Worm (Caenorhabditis elegans) whole organism, late embryonic: ENCODE data around the gene ubh-2.

Experiments
- F13H6.1 ChIP-seq: sonication (generic microtip); optimal IDR thresholded peaks from 2 replicates; lab custom pipeline; 2016; ENCODE audit warnings: missing genetic modification characterization, missing compliant biosample characterization
- ahr-1 ChIP-seq: sonication (generic microtip); optimal IDR thresholded peaks from 2 replicates; lab custom pipeline; 2016; ENCODE audit warnings: missing genetic modification characterization, missing compliant biosample characterization
- ama-1 ChIP-seq: fragments of 150-350 bp; optimal IDR thresholded peaks from 2 replicates; lab custom pipeline; 2014
- ceh-19 ChIP-seq: fragments of 200-800 bp; sonication (Bioruptor generic); optimal IDR thresholded peaks from 2 replicates; lab custom pipeline; 2018; ENCODE audit warnings: mild to moderate bottlenecking, missing genetic modification characterization, missing compliant biosample characterization
- ceh-2 ChIP-seq: sonication (generic microtip); optimal IDR thresholded peaks from 2 replicates; lab custom pipeline; 2016; ENCODE audit warnings: missing genotype, missing genetic modification characterization, missing compliant biosample characterization
- ceh-30 ChIP-seq: fragments of 150-350 bp; optimal IDR thresholded peaks from 2 replicates; lab custom pipeline; 2014; ENCODE audit warnings: missing biosample characterization, missing genetic modification characterization
- ceh-34 ChIP-seq: sonication (generic microtip); optimal IDR thresholded peaks from 2 replicates; lab custom pipeline; 2016; ENCODE audit warnings: mild to moderate bottlenecking, missing genetic modification characterization, missing compliant biosample characterization
- ceh-45 ChIP-seq: fragments of 200-800 bp; sonication (Bioruptor generic); IDR thresholded peaks from 2 replicates; pipeline ENCODE4 v1.3.6; 2022; ENCODE audit warnings: missing genetic modification reagents, missing genetic modification characterization, missing compliant biosample characterization
- ceh-9 ChIP-seq: sonication (generic microtip); optimal IDR thresholded peaks from 2 replicates; lab custom pipeline; 2016; ENCODE audit warnings: mild to moderate bottlenecking, missing genetic modification characterization, inconsistent platforms, missing compliant biosample characterization
- che-1 ChIP-seq: sonication (generic microtip); optimal IDR thresholded peaks from 2 replicates; lab custom pipeline; 2016; ENCODE audit warnings: mild to moderate bottlenecking, missing genetic modification characterization, missing compliant biosample characterization
- elt-2 ChIP-seq: sonication (generic microtip); optimal IDR thresholded peaks from 2 replicates; lab custom pipeline; 2016; ENCODE audit warnings: missing genetic modification reagents, missing genetic modification characterization, missing compliant biosample characterization
- elt-4 ChIP-seq: sonication (generic microtip); optimal IDR thresholded peaks from 2 replicates; lab custom pipeline; 2016; ENCODE audit warnings: missing genetic modification characterization, missing compliant biosample characterization
- eyg-1 ChIP-seq: sonication (generic microtip); optimal IDR thresholded peaks from 2 replicates; lab custom pipeline; 2016; ENCODE audit warnings: missing genotype, missing genetic modification characterization, missing compliant biosample characterization
- fkh-10 ChIP-seq: fragments of 150-350 bp; optimal IDR thresholded peaks from 2 replicates; lab custom pipeline; 2014; ENCODE audit warnings: missing biosample characterization, missing genetic modification reagents, missing genetic modification characterization
- fkh-6 ChIP-seq: sonication (generic microtip); optimal IDR thresholded peaks from 2 replicates; lab custom pipeline; 2016; ENCODE audit warnings: missing genetic modification characterization, missing compliant biosample characterization
- hlh-6 ChIP-seq: sonication (generic microtip); optimal IDR thresholded peaks from 2 replicates; lab custom pipeline; 2016; ENCODE audit warnings: missing genotype, missing genetic modification characterization, missing compliant biosample characterization
- hlh-8 ChIP-seq: sonication (generic microtip); optimal IDR thresholded peaks from 2 replicates; lab custom pipeline; 2016; ENCODE audit warnings: missing genotype, missing genetic modification characterization, missing compliant biosample characterization
- lim-6 ChIP-seq: sonication (generic microtip); optimal IDR thresholded peaks from 2 replicates; lab custom pipeline; 2016; ENCODE audit warnings: missing genetic modification characterization, missing compliant biosample characterization
- lin-11 ChIP-seq: fragments of 200-800 bp; sonication (Bioruptor generic); optimal IDR thresholded peaks from 2 replicates; lab custom pipeline; 2018; ENCODE audit warnings: mild to moderate bottlenecking, missing genetic modification characterization, missing compliant biosample characterization
- madf-2 ChIP-seq: sonication (generic microtip); optimal IDR thresholded peaks from 2 replicates; lab custom pipeline; 2017; ENCODE audit warnings: missing genetic modification characterization, missing compliant biosample characterization
- nhr-11 ChIP-seq: fragments of 150-350 bp; optimal IDR thresholded peaks from 2 replicates; lab custom pipeline; 2014; ENCODE audit warnings: missing biosample characterization, missing genetic modification characterization
- npax-4 ChIP-seq: sonication (generic microtip); optimal IDR thresholded peaks from 2 replicates; lab custom pipeline; 2016; ENCODE audit warnings: missing genetic modification characterization, missing compliant biosample characterization
- pag-3 ChIP-seq: sonication (generic microtip); optimal IDR thresholded peaks from 2 replicates; lab custom pipeline; 2016; ENCODE audit warnings: missing compliant biosample characterization, missing genetic modification characterization, borderline replicate concordance
- pat-9 ChIP-seq: fragments of 200-800 bp; sonication (Bioruptor generic); optimal IDR thresholded peaks from 2 replicates; lab custom pipeline; 2018; ENCODE audit warnings: mild to moderate bottlenecking, missing genetic modification characterization, moderate library complexity, missing compliant biosample characterization
- pha-2 ChIP-seq: sonication (generic microtip); optimal IDR thresholded peaks from 2 replicates; lab custom pipeline; 2017; ENCODE audit warnings: mild to moderate bottlenecking, missing genetic modification characterization, missing compliant biosample characterization
- pros-1 ChIP-seq: fragments of 150-350 bp; optimal IDR thresholded peaks from 2 replicates; lab custom pipeline; 2014; ENCODE audit warnings: missing biosample characterization, missing genetic modification reagents, missing genetic modification characterization
- ref-2 ChIP-seq: sonication (generic microtip); optimal IDR thresholded peaks from 2 replicates; lab custom pipeline; 2016; ENCODE audit warnings: missing genetic modification characterization, missing compliant biosample characterization
- sox-4 ChIP-seq: sonication (generic microtip); optimal IDR thresholded peaks from 2 replicates; lab custom pipeline; 2017; ENCODE audit warnings: mild to moderate bottlenecking, missing genetic modification characterization, inconsistent platforms, missing compliant biosample characterization
- syd-9 ChIP-seq: sonication (generic microtip); optimal IDR thresholded peaks from 2 replicates; lab custom pipeline; 2016; ENCODE audit warnings: mild to moderate bottlenecking, missing genetic modification characterization, moderate library complexity, missing compliant biosample characterization
- ttx-3 ChIP-seq: sonication (generic microtip); optimal IDR thresholded peaks from 2 replicates; lab custom pipeline; 2016; ENCODE audit warnings: missing genetic modification reagents, missing genetic modification characterization, missing compliant biosample characterization
- unc-3 ChIP-seq, 2 experiments: fragments of 200-800 bp in 1 of 2; sonication (Bioruptor generic) in 1 of 2; sonication (generic microtip) in 1 of 2; conservative IDR thresholded peaks in 1 of 2; optimal IDR thresholded peaks in 1 of 2; 2 replicates each; pipeline versions ENCODE4 v1.3.6 to Lab custom; 2016 to 2022; ENCODE audit warnings: missing compliant biosample characterization in 2 of 2, missing genetic modification characterization in 2 of 2, missing genetic modification reagents in 1 of 2
- unc-55 ChIP-seq: sonication (generic microtip); optimal IDR thresholded peaks from 2 replicates; lab custom pipeline; 2017; ENCODE audit warnings: missing biosample characterization, missing genetic modification reagents, missing genetic modification characterization
- unc-86 ChIP-seq: sonication (generic microtip); optimal IDR thresholded peaks from 2 replicates; lab custom pipeline; 2016; ENCODE audit warnings: missing genetic modification characterization, missing compliant biosample characterization
- zip-5 ChIP-seq: sonication (generic microtip); optimal IDR thresholded peaks from 2 replicates; lab custom pipeline; 2016; ENCODE audit warnings: missing genetic modification characterization, missing compliant biosample characterization

The ubh-2 gene

ce11 chrV:6513356-6513755 is 3.7 kb upstream of the ubh-2 start:
- TF ChIP-seq hlh-6 (tag; lab: Kevin White, UChicago) (no peak), madf-2 (tag; lab: Kevin White, UChicago) (no peak), ceh-30 (tag; lab: Kevin White, UChicago) (no peak), sox-4 (tag; lab: Kevin White, UChicago) (no peak), lim-6 (tag; lab: Kevin White, UChicago) (no peak), unc-55 (no peak), ttx-3 (tag; lab: Kevin White, UChicago) (no peak), che-1 (tag; lab: Kevin White, UChicago) (no peak), ama-1 (no peak), ceh-2 (no peak), F13H6.1 (tag; lab: Kevin White, UChicago) (no peak), eyg-1 (tag; lab: Kevin White, UChicago) (no peak), unc-86 (tag; lab: Kevin White, UChicago) (no peak), pat-9 (tag; lab: Kevin White, UChicago) (no peak), ceh-9 (tag; lab: Kevin White, UChicago) (no peak), ahr-1 (tag; lab: Kevin White, UChicago) (no peak), ceh-45 (GFP tag; lab: Robert Waterston, UW) (no peak), npax-4 (tag; lab: Kevin White, UChicago) (no peak), ref-2 (tag; lab: Kevin White, UChicago) (no peak)

DNA sequence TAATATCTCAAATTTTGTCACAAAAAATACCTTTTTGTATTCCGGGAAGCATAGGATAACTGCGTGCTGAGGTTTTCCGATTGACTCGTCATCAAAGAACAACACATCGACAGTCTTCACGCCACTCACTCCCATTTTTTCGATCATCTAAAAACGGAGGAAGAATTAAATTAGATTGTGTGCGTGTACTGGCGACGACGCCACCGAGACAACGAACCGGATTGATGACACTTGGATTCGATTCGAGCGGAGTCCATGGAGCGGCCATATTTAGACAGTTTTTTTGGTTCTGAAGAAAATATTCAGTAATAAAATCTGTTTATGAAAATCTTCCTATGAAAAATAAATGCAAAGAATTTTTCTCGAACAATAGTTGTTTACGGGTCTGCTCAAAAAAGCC is 1.5 kb upstream of the ubh-2 start, which contains the start of gene ubh-1:
Gene ubh-1, minus strand, starts transcription at position 289 of the 400 bp plus-strand sequence.
- TF ChIP-seq pha-2 (tag; lab: Kevin White, UChicago) (no peak), fkh-10 (GFP tag; lab: Kevin White, UChicago) (no peak), ttx-3 (tag; lab: Kevin White, UChicago) (no peak), ceh-19 (GFP tag; lab: Kevin White, UChicago) (no peak), nhr-11 (tag; lab: Kevin White, UChicago) (no peak), syd-9 (tag; lab: Kevin White, UChicago) (no peak)

DNA sequence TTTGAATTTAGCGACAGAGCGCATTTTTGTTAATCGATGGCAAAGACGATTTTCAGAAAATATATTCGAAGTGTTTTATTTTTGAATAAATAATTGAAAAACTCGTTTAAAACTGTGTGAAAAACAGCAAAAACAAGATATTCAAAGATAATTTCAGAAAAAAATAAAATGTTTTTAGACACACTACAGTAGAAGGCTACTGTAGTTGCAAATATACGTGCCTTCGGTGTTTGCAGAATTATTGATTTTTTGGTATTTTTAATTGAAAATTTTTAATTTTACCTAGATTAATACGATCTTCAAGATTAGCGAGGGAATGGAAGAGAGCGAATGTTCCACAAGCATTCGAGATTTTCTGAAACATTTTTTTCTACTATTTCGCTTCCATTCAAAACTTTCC is 1.0 kb upstream of the ubh-2 start:
- TF ChIP-seq pros-1 (tag; lab: Kevin White, UChicago) = no peak

ce11 chrV:6508703-6509102 is 914 bp downstream of the ubh-2 start, which contains the start of gene ubh-3:
ubh-3 (minus strand) TSS chrV:6508803.
- TF ChIP-seq lin-11 (tag; lab: Kevin White, UChicago) (no peak), pag-3 (tag; lab: Kevin White, UChicago) (no peak), syd-9 (tag; lab: Kevin White, UChicago) (no peak), fkh-6 (tag; lab: Kevin White, UChicago) (no peak), unc-3 (GFP tag; conservative IDR thresholded peaks at IDR 0.05; lab: Robert Waterston, UW) (no peak), unc-3 (tag; optimal IDR thresholded peaks at IDR 0.05; lab: Kevin White, UChicago) (no peak), ceh-45 (GFP tag; lab: Robert Waterston, UW) (no peak), elt-2 (tag; lab: Kevin White, UChicago) (no peak), zip-5 (no peak), ama-1 (no peak), elt-4 (no peak), hlh-8 (tag; lab: Kevin White, UChicago) (no peak), ceh-34 (tag; lab: Kevin White, UChicago) (no peak), pros-1 (tag; lab: Kevin White, UChicago) (no peak)
